Fruit fly (Drosophila melanogaster): ENCODE measurements around the gene CG6495.

- TF ChIP-seq Mio (GFP tag; optimal IDR thresholded peaks at IDR 0.05) (no peak), dsf (GFP tag; optimal IDR thresholded peaks at IDR 0.05; ENCODE audit: borderline replicate concordance) (no peak), Myc (optimal IDR thresholded peaks at IDR 0.05) (no peak), dl (GFP tag; optimal IDR thresholded peaks at IDR 0.05; ENCODE audit: insufficient read depth in 1 of 2, partially characterized antibody in 2 of 2) (no peak), Dfd (GFP tag; optimal IDR thresholded peaks at IDR 0.05) (no peak), GATAd (GFP tag; optimal IDR thresholded peaks at IDR 0.05) (no peak), Jra (GFP tag; optimal IDR thresholded peaks at IDR 0.05) (no peak), Hr78 (GFP tag; optimal IDR thresholded peaks at IDR 0.05) (no peak), pan (optimal IDR thresholded peaks at IDR 0.05) (no peak), OdsH (GFP tag; optimal IDR thresholded peaks at IDR 0.05) (no peak), lola (GFP tag; optimal IDR thresholded peaks at IDR 0.05) (no peak), psq (GFP tag; optimal IDR thresholded peaks at IDR 0.05) (no peak), CG32264 (GFP tag; optimal IDR thresholded peaks at IDR 0.05) (no peak)
Measured at dm6 chr2L:10774041-10774440, 13.1 kb downstream of the CG6495 start.

Measured in whole organism, wandering third instar larva.